Fruit fly (Drosophila melanogaster) whole organism, embryonic: Measurements from ENCODE around the gene stwl.

ENCODE experiments used
- Ada2b ChIP-seq: fragments of 200-800 bp; sonication (Bioruptor generic); IDR thresholded peaks from 2 replicates; pipeline ENCODE4 v1.3.6; 2022; ENCODE audit warnings: missing biosample characterization, missing genetic modification characterization
- Blimp-1 ChIP-seq: fragments of 200-800 bp; sonication (Bioruptor generic); optimal IDR thresholded peaks from 3 replicates; lab custom pipeline; 2018; ENCODE audit warnings: missing biosample characterization, missing genetic modification characterization, mild to moderate bottlenecking, moderate library complexity, missing genetic modification reagents
- C15 ChIP-seq: fragments of 200-800 bp; sonication (Bioruptor generic); IDR thresholded peaks from 3 replicates; pipeline ENCODE4 v1.3.6; 2022; ENCODE audit warnings: missing biosample characterization, missing genetic modification characterization
- CG10979 ChIP-seq: fragments of 200-800 bp; sonication (Bioruptor generic); optimal IDR thresholded peaks from 2 replicates; lab custom pipeline; 2018; ENCODE audit warnings: missing biosample characterization, mild to moderate bottlenecking, missing genetic modification characterization, moderate library complexity
- CG11504 ChIP-seq: fragments of 200-800 bp; sonication (Bioruptor generic); optimal IDR thresholded peaks from 3 replicates; lab custom pipeline; 2019; ENCODE audit warnings: missing biosample characterization, mild to moderate bottlenecking, missing genetic modification characterization, moderate library complexity
- CG13424 ChIP-seq: fragments of 200-800 bp; sonication (Bioruptor generic); optimal IDR thresholded peaks from 2 replicates; lab custom pipeline; 2019; ENCODE audit warnings: missing biosample characterization, mild to moderate bottlenecking, missing genetic modification characterization, moderate library complexity
- CG13894 ChIP-seq: fragments of 200-800 bp; sonication (Bioruptor generic); optimal IDR thresholded peaks from 3 replicates; lab custom pipeline; 2018; ENCODE audit warnings: missing biosample characterization, mild to moderate bottlenecking, missing genetic modification characterization, moderate library complexity
- CG14710 ChIP-seq: fragments of 200-800 bp; sonication (Bioruptor generic); optimal IDR thresholded peaks from 3 replicates; lab custom pipeline; 2019; ENCODE audit warnings: missing biosample characterization, mild to moderate bottlenecking, missing genetic modification characterization, moderate library complexity
- CG16813 ChIP-seq: fragments of 200-800 bp; sonication (Bioruptor generic); IDR thresholded peaks from 3 replicates; pipeline ENCODE4 v1.3.6; 2022; ENCODE audit warnings: missing biosample characterization, missing genetic modification characterization; ENCODE audit not compliant: partially characterized antibody
- CG17829 ChIP-seq: fragments of 200-800 bp; optimal IDR thresholded peaks from 2 replicates; lab custom pipeline; 2019; ENCODE audit warnings: missing biosample characterization, mild to moderate bottlenecking, missing genetic modification characterization, moderate library complexity
- CG2712 ChIP-seq: fragments of 200-800 bp; optimal IDR thresholded peaks from 3 replicates; lab custom pipeline; 2019; ENCODE audit warnings: missing biosample characterization, mild to moderate bottlenecking, missing genetic modification characterization, moderate library complexity
- CG30403 ChIP-seq: fragments of 200-800 bp; sonication (Bioruptor generic); optimal IDR thresholded peaks from 3 replicates; lab custom pipeline; 2016; ENCODE audit warnings: missing biosample characterization, missing genetic modification characterization
- CG3065 ChIP-seq: fragments of 200-800 bp; sonication (Bioruptor generic); optimal IDR thresholded peaks from 2 replicates; lab custom pipeline; 2016; ENCODE audit warnings: missing biosample characterization, missing genetic modification characterization
- CG5180 ChIP-seq: fragments of 200-800 bp; sonication (Bioruptor generic); optimal IDR thresholded peaks from 3 replicates; lab custom pipeline; 2017; ENCODE audit warnings: missing biosample characterization, missing genetic modification characterization, mild to moderate bottlenecking, moderate library complexity, missing genetic modification reagents
- CG8924 ChIP-seq: fragments of 200-800 bp; optimal IDR thresholded peaks from 3 replicates; lab custom pipeline; 2019; ENCODE audit warnings: missing biosample characterization, mild to moderate bottlenecking, missing genetic modification characterization, moderate library complexity
- CTCF ChIP-seq: fragments of 200-800 bp; sonication (Bioruptor generic); optimal IDR thresholded peaks from 2 replicates; lab custom pipeline; 2017; ENCODE audit warnings: missing biosample characterization, mild to moderate bottlenecking, missing genetic modification characterization, moderate library complexity
- CrebB ChIP-seq: fragments of 200-800 bp; sonication (Bioruptor generic); optimal IDR thresholded peaks from 3 replicates; lab custom pipeline; 2018; ENCODE audit warnings: missing biosample characterization, mild to moderate bottlenecking, missing genetic modification characterization
- Deaf1 ChIP-seq: fragments of 200-800 bp; optimal IDR thresholded peaks from 3 replicates; lab custom pipeline; 2019; ENCODE audit warnings: missing biosample characterization, mild to moderate bottlenecking, missing genetic modification characterization, moderate library complexity
- Drgx ChIP-seq: fragments of 200-800 bp; sonication (Bioruptor generic); IDR thresholded peaks from 2 replicates; pipeline ENCODE4 v1.3.6; 2022; ENCODE audit warnings: missing biosample characterization, missing genetic modification characterization
- Elba2 ChIP-seq: fragments of 200-800 bp; sonication (Bioruptor generic); optimal IDR thresholded peaks from 3 replicates; lab custom pipeline; 2016; ENCODE audit warnings: missing biosample characterization, missing genetic modification characterization
- HmgZ ChIP-seq: fragments of 200-800 bp; sonication (Bioruptor generic); optimal IDR thresholded peaks from 2 replicates; lab custom pipeline; 2018; ENCODE audit warnings: missing biosample characterization, mild to moderate bottlenecking, missing genetic modification characterization
- Max ChIP-seq: fragments of 200-800 bp; sonication (Bioruptor generic); optimal IDR thresholded peaks from 2 replicates; lab custom pipeline; 2016; ENCODE audit warnings: missing biosample characterization, mild to moderate bottlenecking, missing genetic modification characterization
- Nf-YB ChIP-seq: fragments of 200-800 bp; sonication (Bioruptor generic); optimal IDR thresholded peaks from 3 replicates; lab custom pipeline; 2019; ENCODE audit warnings: missing biosample characterization, mild to moderate bottlenecking, missing genetic modification characterization, moderate library complexity
- Sry-β ChIP-seq: fragments of 200-800 bp; sonication (Bioruptor generic); optimal IDR thresholded peaks from 2 replicates; lab custom pipeline; 2018; ENCODE audit warnings: missing biosample characterization, mild to moderate bottlenecking, missing genetic modification characterization, moderate library complexity
- aop ChIP-seq: fragments of 200-800 bp; sonication (Bioruptor generic); IDR thresholded peaks from 2 replicates; pipeline ENCODE4 v1.3.6; 2022; ENCODE audit warnings: missing biosample characterization, missing genetic modification characterization
- bab2 ChIP-seq: fragments of 200-800 bp; sonication (Bioruptor generic); optimal IDR thresholded peaks from 2 replicates; lab custom pipeline; 2016; ENCODE audit warnings: missing biosample characterization, missing genetic modification characterization
- dati ChIP-seq: fragments of 200-800 bp; sonication (Bioruptor generic); IDR thresholded peaks from 2 replicates; pipeline ENCODE4 v1.3.6; 2022; ENCODE audit warnings: missing biosample characterization, missing genetic modification characterization
- fd96Cb ChIP-seq: fragments of 200-800 bp; sonication (Bioruptor generic); optimal IDR thresholded peaks from 2 replicates; lab custom pipeline; 2018; ENCODE audit warnings: missing biosample characterization, mild to moderate bottlenecking, missing genetic modification characterization, moderate library complexity
- grau ChIP-seq: fragments of 200-800 bp; optimal IDR thresholded peaks from 3 replicates; lab custom pipeline; 2019; ENCODE audit warnings: missing biosample characterization, mild to moderate bottlenecking, missing genetic modification characterization, moderate library complexity
- h ChIP-seq: fragments of >200 bp; optimal IDR thresholded peaks from 2 replicates; lab custom pipeline; 2017
- ham ChIP-seq: fragments of 200-800 bp; sonication (Bioruptor generic); IDR thresholded peaks from 2 replicates; pipeline ENCODE4 v1.3.6; 2022; ENCODE audit warnings: missing biosample characterization, missing genetic modification characterization
- ken ChIP-seq: fragments of 200-800 bp; sonication (Bioruptor generic); IDR thresholded peaks from 3 replicates; pipeline ENCODE4 v1.3.6; 2022; ENCODE audit warnings: missing biosample characterization, missing genetic modification characterization
- knrl ChIP-seq: fragments of 200-800 bp; sonication (Bioruptor generic); IDR thresholded peaks from 3 replicates; pipeline ENCODE4 v1.3.6; 2022; ENCODE audit warnings: missing biosample characterization, missing genetic modification characterization; ENCODE audit not compliant: partially characterized antibody
- nerfin-1 ChIP-seq: fragments of 200-800 bp; sonication (Bioruptor generic); optimal IDR thresholded peaks from 3 replicates; lab custom pipeline; 2019; ENCODE audit warnings: missing biosample characterization, mild to moderate bottlenecking, missing genetic modification characterization, moderate library complexity
- nmo ChIP-seq: fragments of 200-800 bp; sonication (Bioruptor generic); optimal IDR thresholded peaks from 2 replicates; lab custom pipeline; 2018; ENCODE audit warnings: missing biosample characterization, mild to moderate bottlenecking, missing genetic modification characterization, moderate library complexity
- nom ChIP-seq: fragments of 200-800 bp; sonication (Bioruptor generic); optimal IDR thresholded peaks from 2 replicates; lab custom pipeline; 2017; ENCODE audit warnings: missing biosample characterization, missing genetic modification characterization, mild to moderate bottlenecking, moderate library complexity, missing genetic modification reagents
- ranshi ChIP-seq: fragments of 200-800 bp; sonication (Bioruptor generic); IDR thresholded peaks from 2 replicates; pipeline ENCODE4 v1.3.6; 2022; ENCODE audit warnings: missing biosample characterization, missing genetic modification characterization
- sens ChIP-seq: fragments of 200-800 bp; sonication (Bioruptor generic); peaks from one replicate; lab custom pipeline; 2016; ENCODE audit warnings: missing biosample characterization, missing genetic modification characterization
- slou ChIP-seq: fragments of 200-800 bp; sonication (Bioruptor generic); optimal IDR thresholded peaks from 3 replicates; lab custom pipeline; 2016; ENCODE audit warnings: missing biosample characterization, missing genetic modification characterization
- unpg ChIP-seq: fragments of 200-800 bp; sonication (Bioruptor generic); optimal IDR thresholded peaks from 3 replicates; lab custom pipeline; 2018; ENCODE audit warnings: missing biosample characterization, mild to moderate bottlenecking, missing genetic modification characterization, moderate library complexity

The stwl gene

DNA sequence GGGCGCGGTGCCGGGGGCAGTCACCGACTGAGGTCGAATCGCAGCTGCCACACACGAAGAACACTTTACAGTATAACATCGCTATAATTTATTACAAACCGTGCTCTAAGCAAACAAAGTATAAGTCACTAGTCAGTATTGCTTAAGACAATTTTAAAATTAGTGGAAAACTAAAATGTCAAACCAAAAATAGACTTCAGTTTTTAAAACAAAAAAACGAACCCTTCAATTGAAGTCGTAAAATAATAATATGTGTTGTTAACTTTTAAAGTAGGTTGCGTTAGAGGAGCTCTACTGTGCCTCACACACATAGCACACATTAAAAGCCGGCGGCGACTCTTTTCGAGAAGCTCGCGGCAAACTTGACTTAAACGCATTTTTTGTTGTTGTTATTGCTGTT, 12.4 kb upstream of the stwl start (continued):
- TF ChIP-seq sens (GFP tag; lab: Kevin White, UChicago), result peak; percentile 64
- TF ChIP-seq Nf-YB (GFP tag; lab: Kevin White, UChicago), result no peak
- TF ChIP-seq CG5180 (GFP tag; lab: Kevin White, UChicago), result no peak
- TF ChIP-seq CG30403 (GFP tag; lab: Kevin White, UChicago), result no peak
- TF ChIP-seq nerfin-1 (tag; lab: Kevin White, UChicago), result no peak
- TF ChIP-seq CG16813 (GFP tag; lab: Robert Waterston, UW), result no peak
- peak; percentile 27 for TF ChIP-seq CG14710
- TF ChIP-seq h (lab: Kevin White, UChicago), result no peak
- TF ChIP-seq ranshi (GFP tag; lab: Robert Waterston, UW), result no peak
- no peak for TF ChIP-seq CG13424 (tag; lab: Kevin White, UChicago)
- peak; percentile 17 for TF ChIP-seq Blimp-1 (GFP tag; lab: Kevin White, UChicago)
- TF ChIP-seq fd96Cb (tag; lab: Kevin White, UChicago), result no peak
- no peak for TF ChIP-seq CG3065
- no peak for TF ChIP-seq Max (GFP tag; lab: Kevin White, UChicago)
- no peak for TF ChIP-seq nom (GFP tag; lab: Kevin White, UChicago)
- TF ChIP-seq ken (GFP tag; lab: Robert Waterston, UW), result no peak
- TF ChIP-seq CG8924 (tag; lab: Kevin White, UChicago), result no peak
- TF ChIP-seq bab2 (GFP tag; lab: Kevin White, UChicago), result no peak
- TF ChIP-seq CG10979 (tag; lab: Kevin White, UChicago), result peak; percentile 33
- TF ChIP-seq CG11504 (tag; lab: Kevin White, UChicago), result peak; percentile 36
- TF ChIP-seq CG13894, result no peak
- TF ChIP-seq unpg (GFP tag; lab: Kevin White, UChicago), result no peak
- TF ChIP-seq Drgx (GFP tag; lab: Robert Waterston, UW), result 0 out of 2 replicates have a peak, but pooled peaks have one; percentile 60
- TF ChIP-seq Ada2b (GFP tag; lab: Robert Waterston, UW), result no peak
- TF ChIP-seq aop, result no peak
- no peak for TF ChIP-seq CG2712 (tag; lab: Kevin White, UChicago)
- TF ChIP-seq Sry-β (GFP tag; lab: Kevin White, UChicago), result no peak
- no peak for TF ChIP-seq slou (GFP tag; lab: Kevin White, UChicago)
- TF ChIP-seq grau (tag; lab: Kevin White, UChicago), result peak; percentile 76

DNA sequence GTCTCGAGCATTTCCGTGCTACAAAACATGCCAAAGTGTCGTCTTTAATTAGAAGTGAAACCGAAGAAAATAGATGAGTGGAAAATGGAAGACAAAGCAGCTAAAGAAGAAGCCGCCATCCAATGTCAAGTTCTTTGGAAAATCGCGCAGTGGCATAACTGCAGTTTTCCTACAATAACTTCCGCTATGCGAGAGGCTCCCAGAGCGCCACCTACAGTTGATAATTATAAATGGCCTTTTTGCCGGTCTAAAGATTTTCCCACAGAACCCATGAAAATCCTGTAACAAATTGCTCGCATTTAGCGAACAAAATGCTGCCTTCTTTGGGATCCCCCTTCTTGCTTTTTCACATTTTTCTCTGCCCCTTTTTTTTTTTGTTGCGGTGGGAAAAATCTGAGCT, 10.3 kb upstream of the stwl start:
- no peak for TF ChIP-seq CG17829 (tag; lab: Kevin White, UChicago)
- no peak for TF ChIP-seq Deaf1 (tag; lab: Kevin White, UChicago)
- no peak for TF ChIP-seq HmgZ
- no peak for TF ChIP-seq nmo (GFP tag; lab: Kevin White, UChicago)
- no peak for TF ChIP-seq CrebB (tag; lab: Kevin White, UChicago)
- TF ChIP-seq dati (GFP tag; lab: Robert Waterston, UW), result no peak
- no peak for TF ChIP-seq C15
- no peak for TF ChIP-seq Elba2 (GFP tag; lab: Kevin White, UChicago)
- TF ChIP-seq CTCF (GFP tag; lab: Kevin White, UChicago), result peak; percentile 81
- 0 out of 3 replicates have a peak, but pooled peaks have one; percentile 19 for TF ChIP-seq knrl
- no peak for TF ChIP-seq ham
- TF ChIP-seq, all 482 proteins: peak for 2
